Fruit fly (Drosophila melanogaster): ENCODE data around the gene CG8814.

DNA sequence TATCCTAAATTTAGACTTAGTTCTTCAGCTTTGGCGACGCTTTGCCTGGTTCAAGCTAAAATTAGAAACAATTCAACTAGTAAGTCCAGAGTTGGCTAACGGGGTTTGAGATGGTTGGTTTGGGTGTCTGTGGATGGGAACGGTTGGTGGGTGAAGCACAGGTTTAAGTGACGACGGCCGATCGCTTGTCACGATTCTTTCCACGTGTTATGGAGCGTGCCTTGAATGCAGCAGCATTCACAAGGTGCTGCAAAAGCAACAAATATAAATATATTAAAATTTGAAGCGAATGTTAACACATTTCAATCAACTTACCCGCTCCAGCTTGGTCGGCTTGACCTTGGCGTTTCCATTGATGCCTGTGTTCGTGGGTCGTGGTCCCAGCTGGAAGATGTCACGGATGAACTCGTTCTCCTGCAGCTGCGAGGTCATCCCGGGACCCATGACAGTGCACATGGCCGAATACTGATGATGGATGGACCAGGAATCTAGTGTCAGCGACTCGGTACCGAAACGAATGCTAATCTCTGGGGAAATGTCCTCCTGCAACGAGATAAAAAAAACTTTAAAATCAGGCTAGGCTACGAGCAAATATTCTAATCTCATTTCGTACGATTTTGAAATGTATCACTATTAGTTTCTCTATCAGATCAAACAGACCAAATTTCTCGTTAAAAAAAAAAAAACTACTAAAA lies 5.5 kb upstream of the CG8814 start, which contains the start of gene CG8813:
- TF ChIP-seq D1 (tag; optimal IDR thresholded peaks at IDR 0.05) (no peak), fd96Ca (GFP tag; IDR thresholded peaks at IDR 0.05) (no peak), CG12605 (GFP tag; IDR thresholded peaks at IDR 0.05) (no peak), CG9948 (tag; optimal IDR thresholded peaks at IDR 0.05) (no peak), rn (GFP tag; IDR thresholded peaks at IDR 0.05) (no peak), EcR (GFP tag; optimal IDR thresholded peaks at IDR 0.05) (no peak), CG10348 (GFP tag; IDR thresholded peaks at IDR 0.05) (no peak), CG8159 (tag; optimal IDR thresholded peaks at IDR 0.05) (no peak), CG13204 (GFP tag; optimal IDR thresholded peaks at IDR 0.05) (no peak), Ets98B (GFP tag; IDR thresholded peaks at IDR 0.05) (no peak), CG32121 (GFP tag; IDR thresholded peaks at IDR 0.05) (no peak), CG15710 (tag; optimal IDR thresholded peaks at IDR 0.05) (no peak), CG34367 (tag; optimal IDR thresholded peaks at IDR 0.05) (no peak), CG14655 (GFP tag; optimal IDR thresholded peaks at IDR 0.05) (no peak)
